Fruit fly (Drosophila melanogaster) whole organism, pupa: ENCODE measurements around the gene Ski6.

Experiments
- CG13204 ChIP-seq: fragments of 200-800 bp; sonication (Bioruptor generic); optimal IDR thresholded peaks from 2 replicates; lab custom pipeline; 2018; ENCODE audit warnings: missing biosample characterization, mild to moderate bottlenecking, missing genetic modification characterization, moderate library complexity
- CG15710 ChIP-seq: fragments of 200-800 bp; sonication (Bioruptor generic); optimal IDR thresholded peaks from 2 replicates; lab custom pipeline; 2018; ENCODE audit warnings: missing biosample characterization, mild to moderate bottlenecking, missing genetic modification characterization, moderate library complexity
- CG4496 ChIP-seq: fragments of 200-800 bp; sonication (Bioruptor generic); IDR thresholded peaks from 3 replicates; pipeline ENCODE4 v1.3.6; 2022; ENCODE audit warnings: missing biosample characterization, missing genetic modification characterization
- CG9948 ChIP-seq: fragments of 200-800 bp; sonication (Bioruptor generic); optimal IDR thresholded peaks from 2 replicates; lab custom pipeline; 2018; ENCODE audit warnings: missing biosample characterization, mild to moderate bottlenecking, missing genetic modification characterization, moderate library complexity
- D1 ChIP-seq: fragments of 200-800 bp; sonication (Bioruptor generic); optimal IDR thresholded peaks from 2 replicates; lab custom pipeline; 2018; ENCODE audit warnings: missing biosample characterization, mild to moderate bottlenecking, missing genetic modification characterization, moderate library complexity
- EcR ChIP-seq: fragments of 200-800 bp; sonication (Bioruptor generic); optimal IDR thresholded peaks from 3 replicates; lab custom pipeline; 2019; ENCODE audit warnings: missing biosample characterization, missing genetic modification characterization, mild to moderate bottlenecking, moderate library complexity, missing genetic modification reagents
- Ets98B ChIP-seq: fragments of 200-800 bp; sonication (Bioruptor generic); IDR thresholded peaks from 2 replicates; pipeline ENCODE4 v1.3.6; 2022; ENCODE audit warnings: missing biosample characterization, missing genetic modification characterization

The Ski6 gene

DNA sequence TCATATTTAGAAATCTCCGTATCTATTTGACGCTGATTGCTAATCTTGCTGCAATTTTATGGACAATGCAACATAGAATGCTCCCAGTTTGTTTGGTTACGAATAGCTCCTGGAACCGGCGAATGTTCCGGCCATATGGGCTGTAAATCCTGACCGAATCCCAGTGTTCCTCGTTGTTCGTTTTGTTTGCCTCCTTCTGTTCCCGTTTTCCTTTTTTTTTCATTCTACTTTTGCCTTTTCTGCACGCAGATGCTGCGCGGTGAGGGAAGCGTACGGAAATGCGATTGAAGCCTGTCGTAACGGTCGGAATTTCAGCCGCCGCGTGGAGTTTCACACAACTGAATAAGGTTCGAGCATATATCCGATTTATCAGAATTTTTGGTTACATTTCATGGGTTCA, 46.1 kb downstream of the Ski6 start, which contains the start of gene CG43925:
TSS of gene CG43925 (plus strand) at position 301 of the 400 bp plus-strand sequence.
- no peak for TF ChIP-seq CG13204 (GFP tag; lab: Kevin White, UChicago)
- no peak for TF ChIP-seq CG4496 (GFP tag; lab: Robert Waterston, UW)
- TF ChIP-seq D1 (tag; lab: Kevin White, UChicago) = no peak
- TF ChIP-seq CG15710 (tag; lab: Kevin White, UChicago) = no peak
- no peak for TF ChIP-seq Ets98B (GFP tag; lab: Robert Waterston, UW)
- no peak for TF ChIP-seq EcR (GFP tag; lab: Kevin White, UChicago)
- no peak for TF ChIP-seq CG9948 (tag; lab: Kevin White, UChicago)
